Fruit fly (Drosophila melanogaster) whole organism, embryonic: Measurements from ENCODE around the gene CG15358.
A peak's percentile ranks its signal among the peaks of the same experiment; 100 is the strongest.

Experiments used
- BEAF-32 ChIP-seq: fragments of 200-800 bp; sonication (Bioruptor generic); optimal IDR thresholded peaks from 3 replicates; lab custom pipeline; 2017; ENCODE audit warnings: missing biosample characterization, missing genetic modification characterization, mild to moderate bottlenecking, moderate library complexity, missing genetic modification reagents
- CG10209 ChIP-seq: fragments of 200-800 bp; sonication (Bioruptor generic); optimal IDR thresholded peaks from 3 replicates; lab custom pipeline; 2017; ENCODE audit warnings: missing biosample characterization, mild to moderate bottlenecking, missing genetic modification characterization, missing genetic modification reagents
- CG10462 ChIP-seq: fragments of 200-800 bp; sonication (Bioruptor generic); optimal IDR thresholded peaks from 2 replicates; lab custom pipeline; 2016; ENCODE audit warnings: missing biosample characterization, missing genetic modification characterization
- CG11504 ChIP-seq: fragments of 200-800 bp; sonication (Bioruptor generic); optimal IDR thresholded peaks from 3 replicates; lab custom pipeline; 2019; ENCODE audit warnings: missing biosample characterization, mild to moderate bottlenecking, missing genetic modification characterization, moderate library complexity
- CG1233 ChIP-seq: fragments of 200-800 bp; sonication (Bioruptor generic); optimal IDR thresholded peaks from 4 replicates; lab custom pipeline; 2018; ENCODE audit warnings: missing biosample characterization, mild to moderate bottlenecking, missing genetic modification characterization
- CG12942 ChIP-seq: fragments of 200-800 bp; sonication (Bioruptor generic); optimal IDR thresholded peaks from 3 replicates; lab custom pipeline; 2016; ENCODE audit warnings: missing biosample characterization, missing genetic modification characterization
- CG15073 ChIP-seq: fragments of 200-800 bp; sonication (Bioruptor generic); optimal IDR thresholded peaks from 2 replicates; lab custom pipeline; 2016; ENCODE audit warnings: missing biosample characterization, missing genetic modification characterization
- CG1647 ChIP-seq: fragments of 200-800 bp; sonication (Bioruptor generic); optimal IDR thresholded peaks from 3 replicates; lab custom pipeline; 2016; ENCODE audit warnings: missing biosample characterization, missing genetic modification characterization
- CG18262 ChIP-seq: fragments of 200-800 bp; optimal IDR thresholded peaks from 3 replicates; lab custom pipeline; 2019; ENCODE audit warnings: missing biosample characterization, mild to moderate bottlenecking, missing genetic modification characterization, moderate library complexity
- CG2678 ChIP-seq: fragments of 200-800 bp; sonication (Bioruptor generic); optimal IDR thresholded peaks from 3 replicates; lab custom pipeline; 2019; ENCODE audit warnings: missing biosample characterization, mild to moderate bottlenecking, missing genetic modification characterization, moderate library complexity
- CG3838 ChIP-seq: fragments of 200-800 bp; sonication (Bioruptor generic); optimal IDR thresholded peaks from 3 replicates; lab custom pipeline; 2016; ENCODE audit warnings: missing biosample characterization, missing genetic modification characterization
- CG4360 ChIP-seq: fragments of 200-800 bp; sonication (Bioruptor generic); IDR thresholded peaks from 2 replicates; pipeline ENCODE4 v1.3.6; 2022; ENCODE audit warnings: missing biosample characterization, missing genetic modification characterization
- CG4707 ChIP-seq: fragments of 200-800 bp; sonication (Bioruptor generic); optimal IDR thresholded peaks from 2 replicates; lab custom pipeline; 2018; ENCODE audit warnings: missing biosample characterization, mild to moderate bottlenecking, missing genetic modification characterization, moderate library complexity
- CG4854 ChIP-seq: fragments of 200-800 bp; sonication (Bioruptor generic); optimal IDR thresholded peaks from 2 replicates; lab custom pipeline; 2016; ENCODE audit warnings: missing biosample characterization, missing genetic modification characterization, inconsistent platforms
- CG6683 ChIP-seq: fragments of 200-800 bp; sonication (Bioruptor generic); optimal IDR thresholded peaks from 2 replicates; lab custom pipeline; 2017; ENCODE audit warnings: missing biosample characterization, mild to moderate bottlenecking, missing genetic modification characterization, missing genetic modification reagents
- CG7357 ChIP-seq: fragments of 200-800 bp; sonication (Bioruptor generic); IDR thresholded peaks from 3 replicates; pipeline ENCODE4 v1.3.6; 2022; ENCODE audit warnings: missing biosample characterization, missing genetic modification characterization
- CG7745 ChIP-seq: fragments of 200-800 bp; sonication (Bioruptor generic); optimal IDR thresholded peaks from 2 replicates; lab custom pipeline; 2018; ENCODE audit warnings: missing biosample characterization, mild to moderate bottlenecking, missing genetic modification characterization, moderate library complexity
- ERR ChIP-seq: fragments of 200-800 bp; sonication (Bioruptor generic); optimal IDR thresholded peaks from 2 replicates; lab custom pipeline; 2016; ENCODE audit warnings: missing biosample characterization, missing genetic modification characterization
- Fer1 ChIP-seq: fragments of 200-800 bp; sonication (Bioruptor generic); optimal IDR thresholded peaks from 2 replicates; lab custom pipeline; 2017; ENCODE audit warnings: missing biosample characterization, mild to moderate bottlenecking, missing genetic modification characterization
- HLH3B ChIP-seq: fragments of 200-800 bp; sonication (Bioruptor generic); IDR thresholded peaks from 2 replicates; pipeline ENCODE4 v1.3.6; 2022; ENCODE audit warnings: missing biosample characterization, missing genetic modification characterization
- HLH54F ChIP-seq: fragments of 200-800 bp; sonication (Bioruptor generic); optimal IDR thresholded peaks from 3 replicates; lab custom pipeline; 2016; ENCODE audit warnings: missing biosample characterization, missing genetic modification characterization
- HLHmδ ChIP-seq: fragments of 200-800 bp; sonication (Bioruptor generic); optimal IDR thresholded peaks from 2 replicates; lab custom pipeline; 2018; ENCODE audit warnings: missing biosample characterization, mild to moderate bottlenecking, missing genetic modification characterization, moderate library complexity
- Hr3 ChIP-seq: fragments of 200-800 bp; sonication (Bioruptor generic); optimal IDR thresholded peaks from 3 replicates; lab custom pipeline; 2016; ENCODE audit warnings: missing biosample characterization, missing genetic modification characterization
- Hr78 ChIP-seq, 2 experiments: fragments of 200-800 bp in 1 of 2; fragments of >200 bp in 1 of 2; sonication (Bioruptor generic) in 1 of 2; optimal IDR thresholded peaks; 2 replicates each; lab custom pipeline; 2017 to 2019; ENCODE audit warnings: missing biosample characterization in 2 of 2, missing genetic modification characterization in 2 of 2, mild to moderate bottlenecking in 1 of 2, moderate library complexity in 1 of 2
- Med ChIP-seq: fragments of 200-800 bp; sonication (Bioruptor generic); peaks from one replicate; lab custom pipeline; 2016; ENCODE audit warnings: missing biosample characterization, missing genetic modification characterization, mild to moderate bottlenecking, inconsistent platforms, moderate library complexity
- NC2α ChIP-seq: fragments of 200-800 bp; sonication (Bioruptor generic); optimal IDR thresholded peaks from 2 replicates; lab custom pipeline; 2016; ENCODE audit warnings: missing biosample characterization, missing genetic modification characterization
- NC2β ChIP-seq: fragments of 200-800 bp; sonication (Bioruptor generic); optimal IDR thresholded peaks from 2 replicates; lab custom pipeline; 2016; ENCODE audit warnings: missing biosample characterization, missing genetic modification characterization
- Oli ChIP-seq: fragments of 200-800 bp; sonication (Bioruptor generic); optimal IDR thresholded peaks from 2 replicates; lab custom pipeline; 2018; ENCODE audit warnings: missing biosample characterization, mild to moderate bottlenecking, missing genetic modification characterization, moderate library complexity
- Sox102F ChIP-seq: fragments of 200-800 bp; sonication (Bioruptor generic); optimal IDR thresholded peaks from 2 replicates; lab custom pipeline; 2018; ENCODE audit warnings: missing biosample characterization, mild to moderate bottlenecking, missing genetic modification characterization, moderate library complexity
- Xbp1 ChIP-seq: fragments of 200-800 bp; sonication (Bioruptor generic); optimal IDR thresholded peaks from 3 replicates; lab custom pipeline; 2016; ENCODE audit warnings: missing biosample characterization, mild to moderate bottlenecking, missing genetic modification characterization
- ac ChIP-seq: fragments of 200-800 bp; sonication (Bioruptor generic); optimal IDR thresholded peaks from 3 replicates; lab custom pipeline; 2017; ENCODE audit warnings: missing biosample characterization, mild to moderate bottlenecking, missing genetic modification characterization
- cg ChIP-seq: fragments of 200-800 bp; sonication (Bioruptor generic); optimal IDR thresholded peaks from 3 replicates; lab custom pipeline; 2019; ENCODE audit warnings: missing biosample characterization, mild to moderate bottlenecking, missing genetic modification characterization, moderate library complexity
- crp ChIP-seq, 2 experiments: fragments of 200-800 bp; sonication (Bioruptor generic); optimal IDR thresholded peaks; 2 replicates in 1 of 2; 3 replicates in 1 of 2; lab custom pipeline; 2017; ENCODE audit warnings: missing biosample characterization in 2 of 2, missing genetic modification characterization in 2 of 2, mild to moderate bottlenecking in 1 of 2, moderate library complexity in 1 of 2
- danr ChIP-seq: fragments of 200-800 bp; sonication (Bioruptor generic); IDR thresholded peaks from 2 replicates; pipeline ENCODE4 v1.3.6; 2022; ENCODE audit warnings: missing biosample characterization, missing genetic modification characterization
- dpn ChIP-seq, 2 experiments: fragments of 200-800 bp; sonication (Bioruptor generic); optimal IDR thresholded peaks; 3 replicates each; lab custom pipeline; 2016; ENCODE audit warnings: missing biosample characterization in 2 of 2, missing genetic modification characterization in 2 of 2
- fd3F ChIP-seq: fragments of 200-800 bp; sonication (Bioruptor generic); optimal IDR thresholded peaks from 2 replicates; lab custom pipeline; 2018; ENCODE audit warnings: missing biosample characterization, mild to moderate bottlenecking, missing genetic modification characterization, moderate library complexity
- jigr1 ChIP-seq: fragments of 200-800 bp; sonication (Bioruptor generic); IDR thresholded peaks from 3 replicates; pipeline ENCODE4 v1.3.6; 2022; ENCODE audit warnings: missing biosample characterization, missing genetic modification characterization
- kah ChIP-seq: fragments of 200-800 bp; sonication (Bioruptor generic); optimal IDR thresholded peaks from 2 replicates; lab custom pipeline; 2018; ENCODE audit warnings: missing biosample characterization, mild to moderate bottlenecking, missing genetic modification characterization
- knrl ChIP-seq: fragments of 200-800 bp; sonication (Bioruptor generic); IDR thresholded peaks from 3 replicates; pipeline ENCODE4 v1.3.6; 2022; ENCODE audit warnings: missing biosample characterization, missing genetic modification characterization; ENCODE audit not compliant: partially characterized antibody
- mld ChIP-seq: fragments of 200-800 bp; sonication (Bioruptor generic); IDR thresholded peaks from 3 replicates; pipeline ENCODE4 v1.3.6; 2022; ENCODE audit warnings: missing biosample characterization, missing genetic modification characterization; ENCODE audit not compliant: partially characterized antibody
- onecut ChIP-seq: fragments of 200-800 bp; sonication (Bioruptor generic); IDR thresholded peaks from 2 replicates; pipeline ENCODE4 v1.3.6; 2022; ENCODE audit warnings: missing biosample characterization, missing genetic modification characterization
- pita ChIP-seq: fragments of 200-800 bp; sonication (Bioruptor generic); optimal IDR thresholded peaks from 2 replicates; lab custom pipeline; 2017; ENCODE audit warnings: missing biosample characterization, mild to moderate bottlenecking, missing genetic modification characterization
- prd ChIP-seq, 3 experiments: fragments of >200 bp in 2 of 3; fragments of 200-800 bp in 1 of 3; sonication (Bioruptor generic) in 1 of 3; optimal IDR thresholded peaks in 2 of 3; IDR thresholded peaks in 1 of 3; 2 replicates in 2 of 3; 3 replicates in 1 of 3; pipeline versions ENCODE4 v1.3.6 to Lab custom; 2017 to 2022; ENCODE audit warnings: missing biosample characterization in 1 of 3, missing genetic modification characterization in 1 of 3
- row ChIP-seq: fragments of 200-800 bp; sonication (Bioruptor generic); IDR thresholded peaks from 3 replicates; pipeline ENCODE4 v1.3.6; 2022; ENCODE audit warnings: missing biosample characterization, missing genetic modification characterization
- sens ChIP-seq: fragments of 200-800 bp; sonication (Bioruptor generic); peaks from one replicate; lab custom pipeline; 2016; ENCODE audit warnings: missing biosample characterization, missing genetic modification characterization
- tio ChIP-seq: fragments of 200-800 bp; sonication (Bioruptor generic); optimal IDR thresholded peaks from 2 replicates; lab custom pipeline; 2017; ENCODE audit warnings: missing biosample characterization, missing genetic modification characterization, inconsistent platforms
- tx ChIP-seq: fragments of 200-800 bp; sonication (Bioruptor generic); optimal IDR thresholded peaks from 2 replicates; lab custom pipeline; 2016; ENCODE audit warnings: missing biosample characterization, missing genetic modification characterization
- unc-4 ChIP-seq: fragments of 200-800 bp; sonication (Bioruptor generic); IDR thresholded peaks from 2 replicates; pipeline ENCODE4 v1.3.6; 2022; ENCODE audit warnings: missing biosample characterization, missing genetic modification characterization; ENCODE audit not compliant: partially characterized antibody
- zen ChIP-seq: fragments of 200-800 bp; sonication (Bioruptor generic); optimal IDR thresholded peaks from 3 replicates; lab custom pipeline; 2018; ENCODE audit warnings: missing biosample characterization, mild to moderate bottlenecking, missing genetic modification characterization, moderate library complexity

The CG15358 gene

dm6 chr2L:1913047-1913760 lies 30.2 kb upstream of the CG15358 start:
- TF ChIP-seq CG1233 (GFP tag; lab: Kevin White, UChicago) (no peak), Hr78 (GFP tag; optimal IDR thresholded peaks at IDR 0.05; lab: Kevin White, UChicago) (peak in 1 of 2 experiments; percentile 74), Hr3 (GFP tag; lab: Kevin White, UChicago) (no peak), crp (GFP tag; optimal IDR thresholded peaks at IDR 0.05; lab: Kevin White, UChicago) (no peak), unc-4 (no peak), tx (GFP tag; lab: Kevin White, UChicago) (no peak), onecut (GFP tag; lab: Robert Waterston, UW) (no peak), HLH3B (GFP tag; lab: Robert Waterston, UW) (no peak), NC2β (GFP tag; lab: Kevin White, UChicago) (no peak), CG10462 (GFP tag; lab: Kevin White, UChicago) (no peak), BEAF-32 (GFP tag; lab: Kevin White, UChicago) (no peak), HLH54F (GFP tag; lab: Kevin White, UChicago) (no peak), Med (GFP tag; lab: Kevin White, UChicago) (no peak), kah (GFP tag; lab: Kevin White, UChicago) (no peak), Oli (tag; lab: Kevin White, UChicago) (no peak), tio (no peak), prd (optimal IDR thresholded peaks at IDR 0.05; lab: Kevin White, UChicago) (no peak), prd (GFP tag; IDR thresholded peaks at IDR 0.05; lab: Robert Waterston, UW) (no peak), cg (GFP tag; lab: Kevin White, UChicago) (no peak), CG18262 (tag; lab: Kevin White, UChicago) (no peak), CG7357 (GFP tag; lab: Robert Waterston, UW) (no peak), CG15073 (GFP tag; lab: Kevin White, UChicago) (no peak), NC2α (GFP tag; lab: Kevin White, UChicago) (no peak), Sox102F (no peak), CG4360 (GFP tag; lab: Robert Waterston, UW) (no peak), CG2678 (no peak), CG3838 (no peak), CG12942 (GFP tag; lab: Kevin White, UChicago) (no peak), fd3F (GFP tag; lab: Kevin White, UChicago) (peak; percentile 24), knrl (GFP tag; lab: Robert Waterston, UW) (no peak), Xbp1 (no peak), CG6683 (GFP tag; lab: Kevin White, UChicago) (no peak), CG7745 (no peak), sens (GFP tag; lab: Kevin White, UChicago) (peak; percentile 65), zen (tag; lab: Kevin White, UChicago) (no peak), CG10209 (GFP tag; lab: Kevin White, UChicago) (peak; percentile 17), CG1647 (GFP tag; lab: Kevin White, UChicago) (no peak), Fer1 (GFP tag; lab: Kevin White, UChicago) (peak; percentile 0), jigr1 (GFP tag; lab: Robert Waterston, UW) (no peak), dpn (GFP tag; optimal IDR thresholded peaks at IDR 0.05; lab: Kevin White, UChicago) (no peak), CG11504 (peak; percentile 3), row (GFP tag; lab: Robert Waterston, UW) (no peak), HLHmδ (GFP tag; lab: Kevin White, UChicago) (no peak), CG4707 (peak; percentile 31), CG4854 (GFP tag; lab: Kevin White, UChicago) (no peak), ERR (GFP tag; lab: Kevin White, UChicago) (no peak), ac (GFP tag; lab: Kevin White, UChicago) (no peak), danr (GFP tag; lab: Robert Waterston, UW) (no peak), pita (GFP tag; lab: Kevin White, UChicago) (no peak), mld (GFP tag; lab: Robert Waterston, UW) (no peak)
